Fruit fly (Drosophila melanogaster) whole organism, embryonic: ENCODE measurements around the gene CG14817.
A peak's percentile ranks its signal among the peaks of the same experiment; 100 is the strongest.

Experiments used
- CG10366 ChIP-seq: fragments of 200-800 bp; sonication (Bioruptor generic); IDR thresholded peaks from 2 replicates; pipeline ENCODE4 v1.3.6; 2022; ENCODE audit warnings: missing biosample characterization, missing genetic modification characterization
- CG10959 ChIP-seq: fragments of 200-800 bp; sonication (Bioruptor generic); IDR thresholded peaks from 2 replicates; pipeline ENCODE4 v1.3.6; 2022; ENCODE audit warnings: missing biosample characterization, missing genetic modification characterization
- CG11560 ChIP-seq: fragments of 200-800 bp; sonication (Bioruptor generic); IDR thresholded peaks from 3 replicates; pipeline ENCODE4 v1.3.6; 2022; ENCODE audit warnings: missing biosample characterization, missing genetic modification characterization
- CG12659 ChIP-seq: fragments of 200-800 bp; sonication (Bioruptor generic); optimal IDR thresholded peaks from 3 replicates; lab custom pipeline; 2017; ENCODE audit warnings: mild to moderate bottlenecking, missing biosample characterization, missing genetic modification reagents, missing genetic modification characterization
- CG13424 ChIP-seq: fragments of 200-800 bp; sonication (Bioruptor generic); optimal IDR thresholded peaks from 2 replicates; lab custom pipeline; 2019; ENCODE audit warnings: missing biosample characterization, mild to moderate bottlenecking, missing genetic modification characterization, moderate library complexity
- CG14441 ChIP-seq: fragments of 200-800 bp; sonication (Bioruptor generic); IDR thresholded peaks from 2 replicates; pipeline ENCODE4 v1.3.6; 2022; ENCODE audit warnings: missing biosample characterization, missing genetic modification characterization
- CG17802 ChIP-seq: fragments of 200-800 bp; sonication (Bioruptor generic); optimal IDR thresholded peaks from 2 replicates; lab custom pipeline; 2018; ENCODE audit warnings: missing biosample characterization, mild to moderate bottlenecking, missing genetic modification characterization, moderate library complexity
- CG2120 ChIP-seq: fragments of 200-800 bp; sonication (Bioruptor generic); optimal IDR thresholded peaks from 3 replicates; lab custom pipeline; 2016; ENCODE audit warnings: missing biosample characterization, missing genetic modification characterization
- CG2202 ChIP-seq: fragments of 200-800 bp; sonication (Bioruptor generic); optimal IDR thresholded peaks from 2 replicates; lab custom pipeline; 2018; ENCODE audit warnings: missing biosample characterization, mild to moderate bottlenecking, missing genetic modification characterization
- CG2678 ChIP-seq: fragments of 200-800 bp; sonication (Bioruptor generic); optimal IDR thresholded peaks from 3 replicates; lab custom pipeline; 2019; ENCODE audit warnings: missing biosample characterization, mild to moderate bottlenecking, missing genetic modification characterization, moderate library complexity
- CG2889 ChIP-seq: fragments of 200-800 bp; sonication (Bioruptor generic); IDR thresholded peaks from 3 replicates; pipeline ENCODE4 v1.3.6; 2022; ENCODE audit warnings: missing biosample characterization, missing genetic modification characterization
- CG31365 ChIP-seq: fragments of 200-800 bp; sonication (Bioruptor generic); optimal IDR thresholded peaks from 2 replicates; lab custom pipeline; 2018; ENCODE audit warnings: missing biosample characterization, mild to moderate bottlenecking, missing genetic modification characterization
- CG3163 ChIP-seq: fragments of 200-800 bp; sonication (Bioruptor generic); optimal IDR thresholded peaks from 3 replicates; lab custom pipeline; 2016; ENCODE audit warnings: missing biosample characterization, missing genetic modification characterization
- CG3281 ChIP-seq: fragments of 200-800 bp; sonication (Bioruptor generic); optimal IDR thresholded peaks from 3 replicates; lab custom pipeline; 2017; ENCODE audit warnings: missing biosample characterization, mild to moderate bottlenecking, missing genetic modification characterization
- CG33213 ChIP-seq: fragments of 200-800 bp; sonication (Bioruptor generic); optimal IDR thresholded peaks from 3 replicates; lab custom pipeline; 2016; ENCODE audit warnings: missing biosample characterization, missing genetic modification characterization
- CG4617 ChIP-seq: fragments of 200-800 bp; sonication (Bioruptor generic); optimal IDR thresholded peaks from 3 replicates; lab custom pipeline; 2016; ENCODE audit warnings: missing biosample characterization, missing genetic modification characterization, borderline replicate concordance
- CG4854 ChIP-seq: fragments of 200-800 bp; sonication (Bioruptor generic); optimal IDR thresholded peaks from 2 replicates; lab custom pipeline; 2016; ENCODE audit warnings: missing biosample characterization, missing genetic modification characterization, inconsistent platforms
- CrebB ChIP-seq: fragments of 200-800 bp; sonication (Bioruptor generic); optimal IDR thresholded peaks from 3 replicates; lab custom pipeline; 2018; ENCODE audit warnings: missing biosample characterization, mild to moderate bottlenecking, missing genetic modification characterization
- D19B ChIP-seq: fragments of 200-800 bp; sonication (Bioruptor generic); optimal IDR thresholded peaks from 2 replicates; lab custom pipeline; 2017; ENCODE audit warnings: missing biosample characterization, mild to moderate bottlenecking, missing genetic modification characterization
- Dek ChIP-seq: fragments of 200-800 bp; sonication (Bioruptor generic); optimal IDR thresholded peaks from 3 replicates; lab custom pipeline; 2019; ENCODE audit warnings: missing biosample characterization, mild to moderate bottlenecking, missing genetic modification characterization, moderate library complexity
- E2f2 ChIP-seq: fragments of 200-800 bp; sonication (Bioruptor generic); IDR thresholded peaks from 2 replicates; pipeline ENCODE4 v1.3.6; 2022; ENCODE audit warnings: missing biosample characterization, missing genetic modification characterization
- Hsf ChIP-seq: fragments of 200-800 bp; sonication (Bioruptor generic); optimal IDR thresholded peaks from 3 replicates; lab custom pipeline; 2016; ENCODE audit warnings: missing biosample characterization, missing genetic modification characterization
- MESR4 ChIP-seq: fragments of 200-800 bp; sonication (Bioruptor generic); optimal IDR thresholded peaks from 2 replicates; lab custom pipeline; 2018; ENCODE audit warnings: missing biosample characterization, mild to moderate bottlenecking, missing genetic modification characterization, moderate library complexity
- Med ChIP-seq: fragments of 200-800 bp; sonication (Bioruptor generic); peaks from one replicate; lab custom pipeline; 2016; ENCODE audit warnings: missing biosample characterization, missing genetic modification characterization, mild to moderate bottlenecking, inconsistent platforms, moderate library complexity
- Mes4 ChIP-seq: fragments of 200-800 bp; sonication (Bioruptor generic); optimal IDR thresholded peaks from 2 replicates; lab custom pipeline; 2016; ENCODE audit warnings: missing biosample characterization, missing genetic modification characterization
- Scr ChIP-seq: fragments of 200-800 bp; sonication (Bioruptor generic); IDR thresholded peaks from 2 replicates; pipeline ENCODE4 v1.3.6; 2022; ENCODE audit warnings: missing biosample characterization, missing genetic modification characterization; ENCODE audit not compliant: partially characterized antibody
- Sox102F ChIP-seq: fragments of 200-800 bp; sonication (Bioruptor generic); optimal IDR thresholded peaks from 2 replicates; lab custom pipeline; 2018; ENCODE audit warnings: missing biosample characterization, mild to moderate bottlenecking, missing genetic modification characterization, moderate library complexity
- Sry-δ ChIP-seq: fragments of 200-800 bp; sonication (Bioruptor generic); optimal IDR thresholded peaks from 2 replicates; lab custom pipeline; 2016; ENCODE audit warnings: missing biosample characterization, missing genetic modification characterization
- al ChIP-seq: fragments of 200-800 bp; sonication (Bioruptor generic); IDR thresholded peaks from 2 replicates; pipeline ENCODE4 v1.3.6; 2022; ENCODE audit warnings: missing biosample characterization, missing genetic modification characterization
- ase ChIP-seq: fragments of 200-800 bp; sonication (Bioruptor generic); IDR thresholded peaks from 3 replicates; pipeline ENCODE4 v1.3.6; 2022; ENCODE audit warnings: missing biosample characterization, missing genetic modification characterization
- bcd ChIP-seq: fragments of 200-800 bp; sonication (Bioruptor generic); optimal IDR thresholded peaks from 2 replicates; lab custom pipeline; 2017; ENCODE audit warnings: missing biosample characterization, mild to moderate bottlenecking, missing genetic modification characterization
- bowl ChIP-seq: fragments of 200-800 bp; sonication (Bioruptor generic); IDR thresholded peaks from 2 replicates; pipeline ENCODE4 v1.3.6; 2022; ENCODE audit warnings: missing biosample characterization, missing genetic modification characterization
- chinmo ChIP-seq: fragments of 200-800 bp; sonication (Bioruptor generic); IDR thresholded peaks from 4 replicates; pipeline ENCODE4 v1.3.6; 2022; ENCODE audit warnings: missing biosample characterization, missing genetic modification characterization; ENCODE audit not compliant: partially characterized antibody
- disco-r ChIP-seq: fragments of 200-800 bp; sonication (Bioruptor generic); optimal IDR thresholded peaks from 2 replicates; lab custom pipeline; 2016; ENCODE audit warnings: missing biosample characterization, missing genetic modification characterization
- dpn ChIP-seq, 2 experiments: fragments of 200-800 bp; sonication (Bioruptor generic); optimal IDR thresholded peaks; 3 replicates each; lab custom pipeline; 2016; ENCODE audit warnings: missing biosample characterization in 2 of 2, missing genetic modification characterization in 2 of 2
- exex ChIP-seq: fragments of 200-800 bp; sonication (Bioruptor generic); optimal IDR thresholded peaks from 4 replicates; lab custom pipeline; 2018; ENCODE audit warnings: missing biosample characterization, mild to moderate bottlenecking, missing genetic modification characterization, moderate library complexity
- fd102C ChIP-seq: fragments of 200-800 bp; sonication (Bioruptor generic); optimal IDR thresholded peaks from 2 replicates; lab custom pipeline; 2018; ENCODE audit warnings: missing biosample characterization, mild to moderate bottlenecking, missing genetic modification characterization, moderate library complexity
- gem ChIP-seq: fragments of 200-800 bp; sonication (Bioruptor generic); optimal IDR thresholded peaks from 2 replicates; lab custom pipeline; 2019; ENCODE audit warnings: missing biosample characterization, mild to moderate bottlenecking, missing genetic modification characterization, moderate library complexity
- gt ChIP-seq: fragments of 200-800 bp; sonication (Bioruptor generic); IDR thresholded peaks from 2 replicates; pipeline ENCODE4 v1.3.6; 2022; ENCODE audit warnings: missing biosample characterization, missing genetic modification characterization
- jumu ChIP-seq: fragments of 200-800 bp; sonication (Bioruptor generic); optimal IDR thresholded peaks from 3 replicates; lab custom pipeline; 2016; ENCODE audit warnings: missing biosample characterization, missing genetic modification characterization
- lilli ChIP-seq: fragments of 200-800 bp; sonication (Bioruptor generic); optimal IDR thresholded peaks from 3 replicates; lab custom pipeline; 2016; ENCODE audit warnings: missing biosample characterization, missing genetic modification characterization
- onecut ChIP-seq: fragments of 200-800 bp; sonication (Bioruptor generic); IDR thresholded peaks from 2 replicates; pipeline ENCODE4 v1.3.6; 2022; ENCODE audit warnings: missing biosample characterization, missing genetic modification characterization
- org-1 ChIP-seq: fragments of 200-800 bp; sonication (Bioruptor generic); optimal IDR thresholded peaks from 2 replicates; lab custom pipeline; 2017; ENCODE audit warnings: missing biosample characterization, missing genetic modification characterization
- peb ChIP-seq: fragments of 200-800 bp; sonication (Bioruptor generic); IDR thresholded peaks from 2 replicates; pipeline ENCODE4 v1.3.6; 2022; ENCODE audit warnings: missing biosample characterization, missing genetic modification characterization
- scrt ChIP-seq: fragments of 200-800 bp; sonication (Bioruptor generic); optimal IDR thresholded peaks from 2 replicates; lab custom pipeline; 2018; ENCODE audit warnings: missing biosample characterization, mild to moderate bottlenecking, missing genetic modification characterization, moderate library complexity
- sens ChIP-seq: fragments of 200-800 bp; sonication (Bioruptor generic); peaks from one replicate; lab custom pipeline; 2016; ENCODE audit warnings: missing biosample characterization, missing genetic modification characterization
- slou ChIP-seq: fragments of 200-800 bp; sonication (Bioruptor generic); optimal IDR thresholded peaks from 3 replicates; lab custom pipeline; 2016; ENCODE audit warnings: missing biosample characterization, missing genetic modification characterization
- tio ChIP-seq: fragments of 200-800 bp; sonication (Bioruptor generic); optimal IDR thresholded peaks from 2 replicates; lab custom pipeline; 2017; ENCODE audit warnings: missing biosample characterization, missing genetic modification characterization, inconsistent platforms
- trem ChIP-seq: fragments of 200-800 bp; optimal IDR thresholded peaks from 3 replicates; lab custom pipeline; 2019; ENCODE audit warnings: missing biosample characterization, mild to moderate bottlenecking, missing genetic modification characterization, moderate library complexity
- unc-4 ChIP-seq: fragments of 200-800 bp; sonication (Bioruptor generic); IDR thresholded peaks from 2 replicates; pipeline ENCODE4 v1.3.6; 2022; ENCODE audit warnings: missing biosample characterization, missing genetic modification characterization; ENCODE audit not compliant: partially characterized antibody
- wdn ChIP-seq: fragments of 200-800 bp; sonication (Bioruptor generic); IDR thresholded peaks from 2 replicates; pipeline ENCODE4 v1.3.6; 2022; ENCODE audit warnings: missing biosample characterization, missing genetic modification characterization

CG14817 gene

dm6 chrX:1901605-1902136 is 24.6 kb upstream of the CG14817 start, which contains the start of gene Ldaf1 (continued):
- TF ChIP-seq Hsf (GFP tag; lab: Kevin White, UChicago), result no peak
- TF ChIP-seq CG2120 (GFP tag; lab: Kevin White, UChicago), result peak; percentile 7
- TF ChIP-seq lilli (GFP tag; lab: Kevin White, UChicago), result peak; percentile 5
- peak; percentile 5 for TF ChIP-seq Sry-δ
- TF ChIP-seq disco-r (GFP tag; lab: Kevin White, UChicago), result no peak
- TF ChIP-seq jumu (GFP tag; lab: Kevin White, UChicago), result no peak
- TF ChIP-seq CG14441 (GFP tag; lab: Robert Waterston, UW), result no peak
- TF ChIP-seq CG4617 (GFP tag; lab: Kevin White, UChicago), result peak; percentile 21
- no peak for TF ChIP-seq org-1 (GFP tag; lab: Kevin White, UChicago)
- no peak for TF ChIP-seq CG17802
- no peak for TF ChIP-seq ase (GFP tag; lab: Robert Waterston, UW)
- no peak for TF ChIP-seq CrebB (tag; lab: Kevin White, UChicago)
- no peak for TF ChIP-seq al (GFP tag; lab: Robert Waterston, UW)
- TF ChIP-seq MESR4 (GFP tag; lab: Kevin White, UChicago), result peak; percentile 20
- TF ChIP-seq CG3163 (GFP tag; lab: Kevin White, UChicago), result no peak
- no peak for TF ChIP-seq gt (GFP tag; lab: Robert Waterston, UW)
- TF ChIP-seq fd102C, result no peak
- TF ChIP-seq CG4854 (GFP tag; lab: Kevin White, UChicago), result no peak
- TF ChIP-seq sens (GFP tag; lab: Kevin White, UChicago), result peak; percentile 69
- peak; percentile 20 for TF ChIP-seq CG3281 (GFP tag; lab: Kevin White, UChicago)
- no peak for TF ChIP-seq CG31365 (tag; lab: Kevin White, UChicago)
- no peak for TF ChIP-seq CG11560 (tag; lab: Robert Waterston, UW)
- TF ChIP-seq trem (tag; lab: Kevin White, UChicago), result peak; percentile 28
- TF ChIP-seq scrt (GFP tag; lab: Kevin White, UChicago), result peak; percentile 36
- TF ChIP-seq unc-4 (GFP tag; lab: Robert Waterston, UW), result no peak
- TF ChIP-seq Dek (tag; lab: Kevin White, UChicago), result no peak
- peak; percentile 28 for TF ChIP-seq CG12659
- TF ChIP-seq bowl (GFP tag; lab: Robert Waterston, UW), result no peak
- no peak for TF ChIP-seq exex (tag; lab: Kevin White, UChicago)
- no peak for TF ChIP-seq peb (GFP tag; lab: Robert Waterston, UW)
- TF ChIP-seq gem, result peak; percentile 16
- TF ChIP-seq D19B (GFP tag; lab: Kevin White, UChicago), result no peak
- TF ChIP-seq Mes4 (GFP tag; lab: Kevin White, UChicago), result no peak
- peak; percentile 5 for TF ChIP-seq CG13424 (tag; lab: Kevin White, UChicago)
- no peak for TF ChIP-seq onecut (GFP tag; lab: Robert Waterston, UW)
- TF ChIP-seq chinmo (GFP tag; lab: Robert Waterston, UW), result no peak
- TF ChIP-seq Sox102F (GFP tag; lab: Kevin White, UChicago), result no peak
- no peak for TF ChIP-seq CG10366 (GFP tag; lab: Robert Waterston, UW)
- no peak for TF ChIP-seq CG10959 (GFP tag; lab: Robert Waterston, UW)
- TF ChIP-seq wdn (GFP tag; lab: Robert Waterston, UW), result no peak
- 0 out of 2 replicates have a peak, but pooled peaks have one; percentile 23 for TF ChIP-seq Scr (GFP tag; lab: Robert Waterston, UW)
- TF ChIP-seq dpn (GFP tag; optimal IDR thresholded peaks at IDR 0.05; lab: Kevin White, UChicago), result no peak
- TF ChIP-seq slou, result no peak
- no peak for TF ChIP-seq CG2889 (GFP tag; lab: Robert Waterston, UW)
- TF ChIP-seq tio (GFP tag; lab: Kevin White, UChicago), result no peak
- TF ChIP-seq CG2678 (tag; lab: Kevin White, UChicago), result peak; percentile 11
- TF ChIP-seq CG2202 (tag; lab: Kevin White, UChicago), result no peak
- TF ChIP-seq Med (GFP tag; lab: Kevin White, UChicago), result peak; percentile 64
- TF ChIP-seq E2f2 (GFP tag; lab: Robert Waterston, UW), result peak; percentile 71
- TF ChIP-seq bcd, result no peak
- no peak for TF ChIP-seq CG33213
